Worm (Caenorhabditis elegans) whole organism, young adult: ENCODE results near the gene C15H9.4.

Source experiments
- B0035.1 ChIP-seq: sonication (generic microtip); optimal IDR thresholded peaks from 2 replicates; lab custom pipeline; 2016; ENCODE audit warnings: missing genetic modification characterization, mild to moderate bottlenecking, missing compliant biosample characterization, missing genotype, missing genetic modification reagents
- B0261.1 ChIP-seq: sonication (generic microtip); optimal IDR thresholded peaks from 2 replicates; lab custom pipeline; 2016; ENCODE audit warnings: mild to moderate bottlenecking, missing genetic modification characterization, moderate library complexity, missing compliant biosample characterization
- D2030.7 ChIP-seq: fragments of 200-800 bp; sonication (Bioruptor generic); IDR thresholded peaks from 2 replicates; pipeline ENCODE4 v1.3.6; 2022; ENCODE audit warnings: missing genetic modification reagents, missing genetic modification characterization, missing compliant biosample characterization
- F10E7.11 ChIP-seq: sonication (generic microtip); optimal IDR thresholded peaks from 2 replicates; lab custom pipeline; 2017; ENCODE audit warnings: mild to moderate bottlenecking, missing genetic modification characterization, moderate library complexity, missing compliant biosample characterization
- F49E8.2 ChIP-seq: sonication (generic microtip); optimal IDR thresholded peaks from 3 replicates; lab custom pipeline; 2017; ENCODE audit warnings: missing genetic modification characterization, mild to moderate bottlenecking, missing compliant biosample characterization, antibody characterized with exemption, moderate library complexity; ENCODE audit not compliant: insufficient read depth
- F57C9.4 ChIP-seq: sonication (generic microtip); optimal IDR thresholded peaks from 2 replicates; lab custom pipeline; 2017; ENCODE audit warnings: mild to moderate bottlenecking, missing genetic modification characterization, missing compliant biosample characterization
- Y56A3A.18 ChIP-seq: fragments of 200-800 bp; sonication (Bioruptor generic); IDR thresholded peaks from 2 replicates; pipeline ENCODE4 v1.3.6; 2022; ENCODE audit warnings: missing genetic modification reagents, missing genetic modification characterization, missing compliant biosample characterization
- Y67H2A.10 ChIP-seq: fragments of 200-800 bp; sonication (Bioruptor generic); conservative IDR thresholded peaks from 2 replicates; pipeline ENCODE4 v1.3.6; 2022; ENCODE audit warnings: missing genetic modification reagents, missing genetic modification characterization, missing compliant biosample characterization
- Y95B8A.8 ChIP-seq: fragments of 200-800 bp; sonication (Bioruptor generic); IDR thresholded peaks from 2 replicates; pipeline ENCODE4 v1.3.6; 2022; ENCODE audit warnings: missing genetic modification reagents, missing genetic modification characterization, missing compliant biosample characterization
- aptf-3 ChIP-seq: fragments of 200-800 bp; sonication (Bioruptor generic); IDR thresholded peaks from 2 replicates; pipeline ENCODE4 v1.3.6; 2022; ENCODE audit warnings: missing genetic modification characterization, missing compliant biosample characterization
- cebp-1 ChIP-seq, 2 experiments: fragments of 200-800 bp in 1 of 2; sonication (Bioruptor generic) in 1 of 2; sonication (generic microtip) in 1 of 2; IDR thresholded peaks in 1 of 2; optimal IDR thresholded peaks in 1 of 2; 2 replicates each; pipeline versions ENCODE4 v1.3.6 to Lab custom; 2017 to 2022; ENCODE audit warnings: missing compliant biosample characterization in 2 of 2, missing genetic modification characterization in 2 of 2, mild to moderate bottlenecking in 1 of 2, missing genetic modification reagents in 1 of 2, moderate library complexity in 1 of 2
- ceh-40 ChIP-seq: fragments of 200-800 bp; sonication (Bioruptor generic); IDR thresholded peaks from 2 replicates; pipeline ENCODE4 v1.3.6; 2022; ENCODE audit warnings: missing genetic modification characterization, missing compliant biosample characterization
- dpff-1 ChIP-seq: sonication (generic microtip); optimal IDR thresholded peaks from 2 replicates; lab custom pipeline; 2017; ENCODE audit warnings: mild to moderate bottlenecking, missing genetic modification characterization, missing compliant biosample characterization
- egrh-3 ChIP-seq: fragments of 200-800 bp; sonication (Bioruptor generic); IDR thresholded peaks from 2 replicates; pipeline ENCODE4 v1.3.6; 2022; ENCODE audit warnings: missing genetic modification reagents, missing genetic modification characterization, missing compliant biosample characterization
- gei-17 ChIP-seq: fragments of 200-800 bp; sonication (Bioruptor generic); optimal IDR thresholded peaks from 2 replicates; lab custom pipeline; 2018; ENCODE audit warnings: mild to moderate bottlenecking, missing genetic modification characterization, missing compliant biosample characterization
- hlh-26 ChIP-seq: fragments of 200-800 bp; sonication (Bioruptor generic); conservative IDR thresholded peaks from 2 replicates; pipeline ENCODE4 v1.3.6; 2022; ENCODE audit warnings: missing genetic modification reagents, missing genetic modification characterization, missing compliant biosample characterization
- lin-35 ChIP-seq, 3 experiments: fragments of 150-350 bp in 2 of 3; sonication (generic microtip) in 1 of 3; optimal IDR thresholded peaks; 2 replicates each; lab custom pipeline; 2014 to 2018; ENCODE audit warnings: missing biosample characterization in 3 of 3, missing genetic modification characterization in 3 of 3, missing genetic modification reagents in 3 of 3
- lir-1 ChIP-seq: fragments of 200-800 bp; sonication (Bioruptor generic); conservative IDR thresholded peaks from 2 replicates; pipeline ENCODE4 v1.3.6; 2022; ENCODE audit warnings: missing genetic modification reagents, missing genetic modification characterization, missing compliant biosample characterization
- madf-8 ChIP-seq: fragments of 200-800 bp; sonication (Bioruptor generic); conservative IDR thresholded peaks from 2 replicates; pipeline ENCODE4 v1.3.6; 2022; ENCODE audit warnings: missing genetic modification reagents, missing genetic modification characterization, missing compliant biosample characterization
- mxl-1 ChIP-seq: sonication (generic microtip); optimal IDR thresholded peaks from 2 replicates; lab custom pipeline; 2016; ENCODE audit warnings: missing genetic modification characterization, missing compliant biosample characterization
- nfya-1 ChIP-seq: sonication (generic microtip); optimal IDR thresholded peaks from 2 replicates; lab custom pipeline; 2017; ENCODE audit warnings: antibody characterized with exemption, missing compliant biosample characterization, missing genetic modification characterization, borderline replicate concordance; ENCODE audit not compliant: insufficient read depth
- nfya-2 ChIP-seq: fragments of 200-800 bp; sonication (Bioruptor generic); IDR thresholded peaks from 2 replicates; pipeline ENCODE4 v1.3.6; 2022; ENCODE audit warnings: missing genetic modification reagents, missing genetic modification characterization, missing compliant biosample characterization
- nfyb-1 ChIP-seq: fragments of 200-800 bp; sonication (Bioruptor generic); IDR thresholded peaks from 2 replicates; pipeline ENCODE4 v1.3.6; 2022; ENCODE audit warnings: missing genetic modification reagents, missing genetic modification characterization, missing compliant biosample characterization
- nhr-179 ChIP-seq: sonication (generic microtip); optimal IDR thresholded peaks from 2 replicates; lab custom pipeline; 2016; ENCODE audit warnings: mild to moderate bottlenecking, missing genetic modification characterization, missing compliant biosample characterization
- nhr-80 ChIP-seq: sonication (generic microtip); optimal IDR thresholded peaks from 2 replicates; lab custom pipeline; 2016; ENCODE audit warnings: missing genetic modification characterization, missing compliant biosample characterization
- rcor-1 ChIP-seq: fragments of 200-800 bp; sonication (Bioruptor generic); IDR thresholded peaks from 2 replicates; pipeline ENCODE4 v1.3.6; 2022; ENCODE audit warnings: missing genetic modification reagents, missing genetic modification characterization, missing compliant biosample characterization
- rec-8 ChIP-seq, 2 experiments: sonication (generic microtip); optimal IDR thresholded peaks; 2 replicates each; lab custom pipeline; 2016; ENCODE audit warnings: mild to moderate bottlenecking in 2 of 2, missing genetic modification characterization in 2 of 2, missing genetic modification reagents in 2 of 2, missing genotype in 2 of 2, missing biosample characterization in 1 of 2, missing compliant biosample characterization in 1 of 2, moderate library complexity in 1 of 2
- sdz-38 ChIP-seq: sonication (generic microtip); optimal IDR thresholded peaks from 2 replicates; lab custom pipeline; 2016; ENCODE audit warnings: missing genotype, missing genetic modification characterization, missing compliant biosample characterization
- snpc-1.1 ChIP-seq: sonication (generic microtip); optimal IDR thresholded peaks from 2 replicates; lab custom pipeline; 2017; ENCODE audit warnings: missing genetic modification characterization, mild to moderate bottlenecking, missing compliant biosample characterization, antibody characterized with exemption, moderate library complexity, missing genotype, missing genetic modification reagents; ENCODE audit not compliant: insufficient read depth
- tbx-9 ChIP-seq: sonication (generic microtip); optimal IDR thresholded peaks from 2 replicates; lab custom pipeline; 2016; ENCODE audit warnings: borderline replicate concordance, missing genetic modification characterization, inconsistent platforms, missing compliant biosample characterization
- unc-130 ChIP-seq: sonication (generic microtip); optimal IDR thresholded peaks from 2 replicates; lab custom pipeline; 2016; ENCODE audit warnings: missing genetic modification reagents, missing genetic modification characterization, missing compliant biosample characterization
- unc-62 ChIP-seq: fragments of 150-350 bp; optimal IDR thresholded peaks from 2 replicates; lab custom pipeline; 2014; ENCODE audit warnings: missing biosample characterization, missing genetic modification reagents, missing genetic modification characterization
- ztf-25 ChIP-seq: fragments of 200-800 bp; sonication (Bioruptor generic); IDR thresholded peaks from 2 replicates; pipeline ENCODE4 v1.3.6; 2022; ENCODE audit warnings: missing genetic modification reagents, missing genetic modification characterization, missing compliant biosample characterization
- ztf-26 ChIP-seq: sonication (generic microtip); optimal IDR thresholded peaks from 2 replicates; lab custom pipeline; 2017; ENCODE audit warnings: missing genetic modification characterization, missing compliant biosample characterization

Gene C15H9.4

DNA sequence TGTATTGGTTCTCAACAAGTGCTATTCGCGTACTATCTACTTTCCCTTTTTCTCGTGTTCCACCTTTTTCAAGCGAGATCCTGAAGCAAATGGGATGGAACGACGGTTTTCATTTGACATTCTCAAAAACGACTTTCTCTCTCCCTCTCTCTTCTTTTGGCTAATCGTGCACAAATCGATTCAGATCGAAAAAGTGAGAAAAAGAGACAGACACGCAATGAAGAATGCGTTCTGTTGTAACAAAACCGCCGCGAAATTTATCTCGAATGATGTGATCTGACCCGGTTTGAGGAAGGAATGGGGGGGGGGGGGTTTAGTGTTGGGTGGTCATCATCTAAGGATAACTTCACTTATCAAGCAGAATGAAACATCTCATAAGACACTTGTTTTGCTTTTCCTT lies 33.1 kb upstream of the C15H9.4 start:
- TF ChIP-seq cebp-1 (GFP tag; IDR thresholded peaks at IDR 0.05; lab: Robert Waterston, UW) (no peak), cebp-1 (tag; optimal IDR thresholded peaks at IDR 0.05; lab: Kevin White, UChicago) (no peak), egrh-3 (GFP tag; lab: Robert Waterston, UW) (no peak), snpc-1.1 (tag; lab: Kevin White, UChicago) (no peak), ztf-26 (tag; lab: Kevin White, UChicago) (no peak), tbx-9 (no peak), lir-1 (GFP tag; lab: Robert Waterston, UW) (no peak), B0261.1 (tag; lab: Kevin White, UChicago) (no peak), nfya-1 (tag; lab: Kevin White, UChicago) (no peak), rcor-1 (GFP tag; lab: Robert Waterston, UW) (no peak), ztf-25 (GFP tag; lab: Robert Waterston, UW) (no peak), Y95B8A.8 (GFP tag; lab: Robert Waterston, UW) (no peak), F10E7.11 (tag; lab: Kevin White, UChicago) (no peak), nhr-80 (no peak), unc-130 (GFP tag; lab: Kevin White, UChicago) (no peak), nfya-2 (GFP tag; lab: Robert Waterston, UW) (no peak), gei-17 (GFP tag; lab: Kevin White, UChicago) (no peak), lin-35 (GFP tag; optimal IDR thresholded peaks at IDR 0.05; lab: Kevin White, UChicago) (no peak)
- TF ChIP-seq, all 124 proteins: peak for 0

DNA sequence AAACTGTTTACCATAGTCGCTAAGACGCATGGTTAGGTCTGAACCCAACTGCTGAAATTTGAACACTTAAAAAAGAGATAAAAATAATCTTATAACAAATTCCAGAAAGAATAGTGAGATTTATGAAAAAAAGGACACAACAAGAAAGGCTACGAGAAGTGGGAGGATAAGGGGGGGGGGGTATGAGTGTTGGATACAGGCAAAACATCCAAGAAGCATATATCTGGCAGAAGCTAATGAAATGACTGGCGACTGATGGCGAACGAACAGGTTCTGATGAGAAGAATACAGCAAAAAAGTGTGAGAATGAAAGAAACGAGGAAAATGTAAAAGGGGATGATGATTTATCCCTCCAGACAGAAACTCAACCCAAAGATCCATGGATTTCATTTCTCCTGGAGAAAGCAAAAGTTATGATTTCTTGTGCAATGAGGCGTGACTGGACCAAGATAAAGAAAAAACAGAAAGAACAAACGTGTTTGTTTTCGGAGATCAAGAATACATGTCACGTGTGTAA lies 31.4 kb upstream of the C15H9.4 start, which contains the start of gene ptr-4:
Gene ptr-4 (minus strand): TSS at position 51 of the 517 bp plus-strand sequence.
- TF ChIP-seq madf-8 (GFP tag; lab: Robert Waterston, UW) (no peak), D2030.7 (GFP tag; lab: Robert Waterston, UW) (no peak), tbx-9 (no peak), ceh-40 (GFP tag; lab: Robert Waterston, UW) (no peak), Y56A3A.18 (GFP tag; lab: Robert Waterston, UW) (no peak), hlh-26 (GFP tag; lab: Robert Waterston, UW) (no peak), nfyb-1 (GFP tag; lab: Robert Waterston, UW) (no peak), nhr-179 (tag; lab: Kevin White, UChicago) (no peak), aptf-3 (GFP tag; lab: Robert Waterston, UW) (no peak), rec-8 (tag; optimal IDR thresholded peaks at IDR 0.05; lab: Kevin White, UChicago) (no peak), F49E8.2 (tag; lab: Kevin White, UChicago) (no peak), unc-62 (GFP tag; lab: Kevin White, UChicago) (no peak), B0035.1 (tag; lab: Kevin White, UChicago) (no peak), mxl-1 (tag; lab: Kevin White, UChicago) (no peak), dpff-1 (no peak), F57C9.4 (no peak), Y67H2A.10 (GFP tag; lab: Robert Waterston, UW) (no peak)

DNA sequence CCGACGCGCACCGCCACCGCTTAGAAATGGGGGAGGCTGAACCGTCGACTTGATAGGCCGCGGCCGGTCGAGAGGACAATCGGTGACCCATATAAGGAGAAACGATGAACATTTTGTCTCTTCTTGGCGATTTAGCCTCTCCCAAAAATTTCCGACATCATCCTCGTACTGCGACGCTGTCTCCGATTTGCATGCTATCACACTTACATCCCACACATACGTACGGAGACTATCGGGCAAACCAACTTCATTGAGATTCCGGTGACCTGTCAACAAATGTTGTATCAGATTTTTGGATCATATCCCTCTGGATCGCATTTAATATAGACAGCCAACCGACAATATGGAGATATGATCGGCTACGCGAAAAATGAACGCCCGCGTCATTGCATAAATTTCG lies 30.8 kb upstream of the C15H9.4 start:
- TF ChIP-seq sdz-38 (tag; lab: Kevin White, UChicago) (no peak), Y95B8A.8 (GFP tag; lab: Robert Waterston, UW) (no peak)
